Fruit fly (Drosophila melanogaster): ENCODE results near the gene CG17930.

dm6 chr3R:16335438-16336073 is 7.9 kb downstream of the CG17930 start:
- TF ChIP-seq h (optimal IDR thresholded peaks at IDR 0.05) (no peak), psq (optimal IDR thresholded peaks at IDR 0.05) (no peak), insv (optimal IDR thresholded peaks at IDR 0.05) (no peak), Sin3A (optimal IDR thresholded peaks at IDR 0.05) (no peak), ttk (optimal IDR thresholded peaks at IDR 0.05) (no peak)

All from Kc167 (cell line).